Fruit fly (Drosophila melanogaster) whole organism, embryonic: Measurements from ENCODE around the gene Rlb1.
A peak's percentile ranks its signal among the peaks of the same experiment; 100 is the strongest.

Experiments
- Asciz ChIP-seq: fragments of 200-800 bp; sonication (Bioruptor generic); optimal IDR thresholded peaks from 2 replicates; lab custom pipeline; 2017; ENCODE audit warnings: missing biosample characterization, mild to moderate bottlenecking, missing genetic modification characterization, missing genetic modification reagents
- CG10321 ChIP-seq: fragments of 200-800 bp; sonication (Bioruptor generic); IDR thresholded peaks from 2 replicates; pipeline ENCODE4 v1.3.6; 2022; ENCODE audit warnings: missing biosample characterization, missing genetic modification characterization
- CG10959 ChIP-seq: fragments of 200-800 bp; sonication (Bioruptor generic); IDR thresholded peaks from 2 replicates; pipeline ENCODE4 v1.3.6; 2022; ENCODE audit warnings: missing biosample characterization, missing genetic modification characterization
- CG11723 ChIP-seq: fragments of 200-800 bp; sonication (Bioruptor generic); optimal IDR thresholded peaks from 2 replicates; lab custom pipeline; 2017; ENCODE audit warnings: missing biosample characterization, mild to moderate bottlenecking, missing genetic modification characterization
- CG12071 ChIP-seq: fragments of 200-800 bp; sonication (Bioruptor generic); optimal IDR thresholded peaks from 3 replicates; lab custom pipeline; 2018; ENCODE audit warnings: missing biosample characterization, mild to moderate bottlenecking, missing genetic modification characterization
- CG16813 ChIP-seq: fragments of 200-800 bp; sonication (Bioruptor generic); IDR thresholded peaks from 3 replicates; pipeline ENCODE4 v1.3.6; 2022; ENCODE audit warnings: missing biosample characterization, missing genetic modification characterization; ENCODE audit not compliant: partially characterized antibody
- CG16815 ChIP-seq: fragments of 200-800 bp; sonication (Bioruptor generic); optimal IDR thresholded peaks from 3 replicates; lab custom pipeline; 2017; ENCODE audit warnings: missing biosample characterization, mild to moderate bottlenecking, missing genetic modification characterization
- CG17186 ChIP-seq: fragments of 200-800 bp; sonication (Bioruptor generic); optimal IDR thresholded peaks from 3 replicates; lab custom pipeline; 2017; ENCODE audit warnings: missing biosample characterization, missing genetic modification reagents, missing genetic modification characterization
- CG18619 ChIP-seq: fragments of 200-800 bp; sonication (Bioruptor generic); optimal IDR thresholded peaks from 3 replicates; lab custom pipeline; 2017; ENCODE audit warnings: missing biosample characterization, mild to moderate bottlenecking, missing genetic modification characterization
- CG2678 ChIP-seq: fragments of 200-800 bp; sonication (Bioruptor generic); optimal IDR thresholded peaks from 3 replicates; lab custom pipeline; 2019; ENCODE audit warnings: missing biosample characterization, mild to moderate bottlenecking, missing genetic modification characterization, moderate library complexity
- CG2875 ChIP-seq: fragments of 200-800 bp; sonication (Bioruptor generic); optimal IDR thresholded peaks from 2 replicates; lab custom pipeline; 2017; ENCODE audit warnings: missing biosample characterization, mild to moderate bottlenecking, missing genetic modification characterization, missing genetic modification reagents
- CG34376 ChIP-seq: fragments of 200-800 bp; sonication (Bioruptor generic); optimal IDR thresholded peaks from 2 replicates; lab custom pipeline; 2018; ENCODE audit warnings: missing biosample characterization, mild to moderate bottlenecking, missing genetic modification characterization
- CG3838 ChIP-seq: fragments of 200-800 bp; sonication (Bioruptor generic); optimal IDR thresholded peaks from 3 replicates; lab custom pipeline; 2016; ENCODE audit warnings: missing biosample characterization, missing genetic modification characterization
- CG3995 ChIP-seq: fragments of 200-800 bp; sonication (Bioruptor generic); optimal IDR thresholded peaks from 3 replicates; lab custom pipeline; 2016; ENCODE audit warnings: missing biosample characterization, missing genetic modification characterization
- CG4617 ChIP-seq: fragments of 200-800 bp; sonication (Bioruptor generic); optimal IDR thresholded peaks from 3 replicates; lab custom pipeline; 2016; ENCODE audit warnings: missing biosample characterization, missing genetic modification characterization, borderline replicate concordance
- CG6254 ChIP-seq: fragments of 200-800 bp; sonication (Bioruptor generic); optimal IDR thresholded peaks from 3 replicates; lab custom pipeline; 2017; ENCODE audit warnings: mild to moderate bottlenecking, missing biosample characterization, missing genetic modification reagents, missing genetic modification characterization
- CG7928 ChIP-seq: fragments of 200-800 bp; sonication (Bioruptor generic); optimal IDR thresholded peaks from 2 replicates; lab custom pipeline; 2017; ENCODE audit warnings: missing biosample characterization, mild to moderate bottlenecking, missing genetic modification characterization
- CG8924 ChIP-seq: fragments of 200-800 bp; optimal IDR thresholded peaks from 3 replicates; lab custom pipeline; 2019; ENCODE audit warnings: missing biosample characterization, mild to moderate bottlenecking, missing genetic modification characterization, moderate library complexity
- CrebB ChIP-seq: fragments of 200-800 bp; sonication (Bioruptor generic); optimal IDR thresholded peaks from 3 replicates; lab custom pipeline; 2018; ENCODE audit warnings: missing biosample characterization, mild to moderate bottlenecking, missing genetic modification characterization
- D19A ChIP-seq: fragments of 200-800 bp; optimal IDR thresholded peaks from 3 replicates; lab custom pipeline; 2019; ENCODE audit warnings: missing biosample characterization, mild to moderate bottlenecking, missing genetic modification characterization, moderate library complexity
- Dip3 ChIP-seq: fragments of 200-800 bp; sonication (Bioruptor generic); optimal IDR thresholded peaks from 3 replicates; lab custom pipeline; 2016; ENCODE audit warnings: missing biosample characterization, missing genetic modification characterization
- Doc2 ChIP-seq: fragments of 200-800 bp; sonication (Bioruptor generic); IDR thresholded peaks from 2 replicates; pipeline ENCODE4 v1.3.6; 2022; ENCODE audit warnings: missing biosample characterization, missing genetic modification characterization
- HLH3B ChIP-seq: fragments of 200-800 bp; sonication (Bioruptor generic); IDR thresholded peaks from 2 replicates; pipeline ENCODE4 v1.3.6; 2022; ENCODE audit warnings: missing biosample characterization, missing genetic modification characterization
- HmgZ ChIP-seq: fragments of 200-800 bp; sonication (Bioruptor generic); optimal IDR thresholded peaks from 2 replicates; lab custom pipeline; 2018; ENCODE audit warnings: missing biosample characterization, mild to moderate bottlenecking, missing genetic modification characterization
- Meics ChIP-seq: fragments of 200-800 bp; sonication (Bioruptor generic); optimal IDR thresholded peaks from 2 replicates; lab custom pipeline; 2017; ENCODE audit warnings: missing biosample characterization, mild to moderate bottlenecking, missing genetic modification characterization
- Mrtf ChIP-seq: fragments of 200-800 bp; sonication (Bioruptor generic); IDR thresholded peaks from 3 replicates; pipeline ENCODE4 v1.3.6; 2022; ENCODE audit warnings: missing biosample characterization, missing genetic modification characterization
- NK7.1 ChIP-seq: fragments of 200-800 bp; sonication (Bioruptor generic); optimal IDR thresholded peaks from 3 replicates; lab custom pipeline; 2016; ENCODE audit warnings: missing biosample characterization, missing genetic modification characterization
- Nf-YC ChIP-seq: fragments of 200-800 bp; optimal IDR thresholded peaks from 3 replicates; lab custom pipeline; 2019; ENCODE audit warnings: missing biosample characterization, mild to moderate bottlenecking, missing genetic modification characterization, moderate library complexity
- Side ChIP-seq: fragments of 200-800 bp; sonication (Bioruptor generic); optimal IDR thresholded peaks from 2 replicates; lab custom pipeline; 2016; ENCODE audit warnings: missing biosample characterization, missing genetic modification characterization
- Sry-β ChIP-seq: fragments of 200-800 bp; sonication (Bioruptor generic); optimal IDR thresholded peaks from 2 replicates; lab custom pipeline; 2018; ENCODE audit warnings: missing biosample characterization, mild to moderate bottlenecking, missing genetic modification characterization, moderate library complexity
- abd-A ChIP-seq: fragments of 200-800 bp; sonication (Bioruptor generic); optimal IDR thresholded peaks from 3 replicates; lab custom pipeline; 2019; ENCODE audit warnings: missing biosample characterization, mild to moderate bottlenecking, missing genetic modification characterization, moderate library complexity
- ac ChIP-seq: fragments of 200-800 bp; sonication (Bioruptor generic); optimal IDR thresholded peaks from 3 replicates; lab custom pipeline; 2017; ENCODE audit warnings: missing biosample characterization, mild to moderate bottlenecking, missing genetic modification characterization
- ara ChIP-seq: fragments of 200-800 bp; sonication (Bioruptor generic); IDR thresholded peaks from 2 replicates; pipeline ENCODE4 v1.3.6; 2022; ENCODE audit warnings: missing biosample characterization, missing genetic modification characterization
- bbx ChIP-seq: fragments of 200-800 bp; sonication (Bioruptor generic); IDR thresholded peaks from 2 replicates; pipeline ENCODE4 v1.3.6; 2022; ENCODE audit warnings: missing biosample characterization, missing genetic modification characterization; ENCODE audit not compliant: partially characterized antibody
- chinmo ChIP-seq: fragments of 200-800 bp; sonication (Bioruptor generic); IDR thresholded peaks from 4 replicates; pipeline ENCODE4 v1.3.6; 2022; ENCODE audit warnings: missing biosample characterization, missing genetic modification characterization; ENCODE audit not compliant: partially characterized antibody
- chn ChIP-seq: fragments of 200-800 bp; sonication (Bioruptor generic); optimal IDR thresholded peaks from 2 replicates; lab custom pipeline; 2016; ENCODE audit warnings: missing biosample characterization, missing genetic modification characterization
- danr ChIP-seq: fragments of 200-800 bp; sonication (Bioruptor generic); IDR thresholded peaks from 2 replicates; pipeline ENCODE4 v1.3.6; 2022; ENCODE audit warnings: missing biosample characterization, missing genetic modification characterization
- ftz-f1 ChIP-seq: fragments of 200-800 bp; sonication (Bioruptor generic); optimal IDR thresholded peaks from 2 replicates; lab custom pipeline; 2016; ENCODE audit warnings: missing biosample characterization, missing genetic modification characterization
- kay ChIP-seq: fragments of 200-800 bp; sonication (Bioruptor generic); optimal IDR thresholded peaks from 2 replicates; lab custom pipeline; 2016; ENCODE audit warnings: missing biosample characterization, missing genetic modification characterization
- knrl ChIP-seq: fragments of 200-800 bp; sonication (Bioruptor generic); IDR thresholded peaks from 3 replicates; pipeline ENCODE4 v1.3.6; 2022; ENCODE audit warnings: missing biosample characterization, missing genetic modification characterization; ENCODE audit not compliant: partially characterized antibody
- lab ChIP-seq: fragments of 200-800 bp; sonication (Bioruptor generic); optimal IDR thresholded peaks from 3 replicates; lab custom pipeline; 2017; ENCODE audit warnings: missing biosample characterization, missing genetic modification characterization, mild to moderate bottlenecking, moderate library complexity, missing genetic modification reagents
- onecut ChIP-seq: fragments of 200-800 bp; sonication (Bioruptor generic); IDR thresholded peaks from 2 replicates; pipeline ENCODE4 v1.3.6; 2022; ENCODE audit warnings: missing biosample characterization, missing genetic modification characterization
- phol ChIP-seq: fragments of 200-800 bp; sonication (Bioruptor generic); optimal IDR thresholded peaks from 3 replicates; lab custom pipeline; 2018; ENCODE audit warnings: missing biosample characterization, mild to moderate bottlenecking, missing genetic modification characterization, moderate library complexity
- sens ChIP-seq: fragments of 200-800 bp; sonication (Bioruptor generic); peaks from one replicate; lab custom pipeline; 2016; ENCODE audit warnings: missing biosample characterization, missing genetic modification characterization
- shn ChIP-seq: fragments of 200-800 bp; sonication (Bioruptor generic); optimal IDR thresholded peaks from 3 replicates; lab custom pipeline; 2016; ENCODE audit warnings: missing biosample characterization, missing genetic modification characterization
- tap ChIP-seq: fragments of 200-800 bp; optimal IDR thresholded peaks from 3 replicates; lab custom pipeline; 2019; ENCODE audit warnings: missing biosample characterization, mild to moderate bottlenecking, missing genetic modification characterization, moderate library complexity
- tll ChIP-seq, 2 experiments: fragments of 200-800 bp in 1 of 2; fragments of >200 bp in 1 of 2; sonication (Bioruptor generic) in 1 of 2; optimal IDR thresholded peaks; 2 replicates each; lab custom pipeline; 2017 to 2019; ENCODE audit warnings: missing biosample characterization in 2 of 2, missing genetic modification characterization in 2 of 2, mild to moderate bottlenecking in 1 of 2, moderate library complexity in 1 of 2
- ttk ChIP-seq: fragments of 200-800 bp; sonication (Bioruptor generic); IDR thresholded peaks from 2 replicates; pipeline ENCODE4 v2.1.2; 2022; ENCODE audit warnings: missing biosample characterization, missing genetic modification characterization
- unpg ChIP-seq: fragments of 200-800 bp; sonication (Bioruptor generic); optimal IDR thresholded peaks from 3 replicates; lab custom pipeline; 2018; ENCODE audit warnings: missing biosample characterization, mild to moderate bottlenecking, missing genetic modification characterization, moderate library complexity
- yki ChIP-seq: fragments of >200 bp; optimal IDR thresholded peaks from 3 replicates; lab custom pipeline; 2018

Rlb1 gene

DNA sequence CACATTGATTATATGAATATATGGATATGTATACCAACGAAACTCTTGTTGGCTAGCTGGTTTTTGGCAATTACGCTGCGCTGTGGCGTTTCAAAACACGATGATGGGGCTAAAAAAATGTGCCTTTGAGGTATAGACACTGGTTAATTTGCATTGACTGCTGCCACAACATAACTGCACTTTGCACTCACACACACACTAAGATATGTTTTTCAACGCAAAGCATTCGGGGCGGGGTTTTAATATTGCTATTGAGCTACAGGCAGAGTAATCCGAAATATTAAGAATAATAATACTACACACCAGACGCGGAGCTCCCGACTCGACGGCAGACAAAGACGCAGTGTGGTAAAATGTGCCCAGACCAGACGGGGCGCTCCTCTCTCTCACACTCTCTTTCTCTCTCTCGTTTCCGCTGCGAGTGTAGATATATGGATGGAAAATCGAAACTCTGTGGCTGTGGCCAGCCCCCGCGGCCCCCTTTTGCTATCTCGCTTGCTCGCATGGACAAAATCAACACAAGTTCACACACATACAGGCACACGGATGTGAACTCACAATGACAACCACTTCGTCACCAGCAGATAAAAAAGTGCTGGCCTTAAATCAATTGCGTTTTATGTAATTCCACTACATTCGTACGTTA is 38.0 kb downstream of the Rlb1 start (continued):
- TF ChIP-seq CG7928 (GFP tag; lab: Kevin White, UChicago): peak; percentile 60
- no peak for TF ChIP-seq NK7.1
- peak; percentile 79 for TF ChIP-seq HmgZ (tag; lab: Kevin White, UChicago)
- TF ChIP-seq CG10321 (GFP tag; lab: Robert Waterston, UW): no peak
- TF ChIP-seq CG10959: no peak
- TF ChIP-seq CG34376 (GFP tag; lab: Kevin White, UChicago): peak; percentile 96
- no peak for TF ChIP-seq CG3838 (GFP tag; lab: Kevin White, UChicago)
- TF ChIP-seq CG2678 (tag; lab: Kevin White, UChicago): peak; percentile 58
- peak; percentile 50 for TF ChIP-seq yki (lab: Kevin White, UChicago)
- TF ChIP-seq CG11723 (GFP tag; lab: Kevin White, UChicago): peak; percentile 32
- peak; percentile 64 for TF ChIP-seq Meics
- TF ChIP-seq CG8924 (tag; lab: Kevin White, UChicago): peak; percentile 53
- peak; percentile 85 for TF ChIP-seq sens (GFP tag; lab: Kevin White, UChicago)
- TF ChIP-seq D19A (tag; lab: Kevin White, UChicago): peak; percentile 0
- TF ChIP-seq CG6254: peak; percentile 52
- no peak for TF ChIP-seq danr (GFP tag; lab: Robert Waterston, UW)
- TF ChIP-seq CG17186 (GFP tag; lab: Kevin White, UChicago): peak; percentile 26
- TF ChIP-seq CG2875: peak; percentile 55
- TF ChIP-seq Mrtf (GFP tag; lab: Robert Waterston, UW): no peak
- peak; percentile 5 for TF ChIP-seq CG18619
- TF ChIP-seq CrebB (tag; lab: Kevin White, UChicago): peak; percentile 68
- TF ChIP-seq Dip3 (GFP tag; lab: Kevin White, UChicago): no peak
- TF ChIP-seq CG4617 (GFP tag; lab: Kevin White, UChicago): peak; percentile 3
- TF ChIP-seq CG3995 (GFP tag; lab: Kevin White, UChicago): peak; percentile 5
- TF ChIP-seq bbx (GFP tag; lab: Robert Waterston, UW): no peak
- peak; percentile 98 for TF ChIP-seq onecut (GFP tag; lab: Robert Waterston, UW)
- peak; percentile 3 for TF ChIP-seq ac (GFP tag; lab: Kevin White, UChicago)
- TF ChIP-seq ftz-f1: peak; percentile 97
- TF ChIP-seq chn (GFP tag; lab: Kevin White, UChicago): peak; percentile 76
- TF ChIP-seq Asciz: peak; percentile 50
- TF ChIP-seq Side (GFP tag; lab: Kevin White, UChicago): peak; percentile 66
- TF ChIP-seq shn (GFP tag; lab: Kevin White, UChicago): peak; percentile 37
- TF ChIP-seq ttk (GFP tag; lab: Robert Waterston, UW): no peak
- no peak for TF ChIP-seq Doc2 (GFP tag; lab: Robert Waterston, UW)
- TF ChIP-seq ara (GFP tag; lab: Robert Waterston, UW): no peak
- TF ChIP-seq CG16813: no peak
- TF ChIP-seq phol: no peak
- no peak for TF ChIP-seq chinmo
- no peak for TF ChIP-seq knrl
- peak; percentile 84 for TF ChIP-seq CG12071 (GFP tag; lab: Kevin White, UChicago)
- peak; percentile 42 for TF ChIP-seq Nf-YC
- TF ChIP-seq tll (GFP tag; optimal IDR thresholded peaks at IDR 0.05; lab: Kevin White, UChicago): no peak
- TF ChIP-seq tap: no peak
- peak; percentile 43 for TF ChIP-seq kay
- TF ChIP-seq abd-A (tag; lab: Kevin White, UChicago): no peak
- peak; percentile 16 for TF ChIP-seq unpg (GFP tag; lab: Kevin White, UChicago)
- TF ChIP-seq HLH3B (GFP tag; lab: Robert Waterston, UW): no peak
- peak; percentile 22 for TF ChIP-seq Sry-β (GFP tag; lab: Kevin White, UChicago)
- peak; percentile 68 for TF ChIP-seq lab (GFP tag; lab: Kevin White, UChicago)
- no peak for TF ChIP-seq CG16815 (GFP tag; lab: Kevin White, UChicago)
